Worm (Caenorhabditis elegans) whole organism, early embryonic: ENCODE measurements around the gene glb-31.

Source experiments
- F13C5.2 ChIP-seq: sonication (generic microtip); optimal IDR thresholded peaks from 2 replicates; lab custom pipeline; 2017; ENCODE audit warnings: mild to moderate bottlenecking, missing genetic modification characterization, inconsistent platforms, missing compliant biosample characterization
- ama-1 ChIP-seq: fragments of 150-350 bp; optimal IDR thresholded peaks from 2 replicates; lab custom pipeline; 2014
- ceh-13 ChIP-seq: fragments of 200-800 bp; sonication (Bioruptor generic); optimal IDR thresholded peaks from 2 replicates; lab custom pipeline; 2018; ENCODE audit warnings: mild to moderate bottlenecking, missing genetic modification characterization, missing compliant biosample characterization
- ceh-36 ChIP-seq: sonication (generic microtip); optimal IDR thresholded peaks from 2 replicates; lab custom pipeline; 2016; ENCODE audit warnings: missing genetic modification characterization, inconsistent platforms, missing compliant biosample characterization
- ets-7 ChIP-seq: sonication (generic microtip); optimal IDR thresholded peaks from 2 replicates; lab custom pipeline; 2016; ENCODE audit warnings: missing genotype, missing genetic modification characterization, missing compliant biosample characterization
- flt-1 ChIP-seq: fragments of 200-800 bp; sonication (Bioruptor generic); IDR thresholded peaks from 2 replicates; pipeline ENCODE4 v1.3.6; 2022; ENCODE audit warnings: missing genetic modification characterization, missing compliant biosample characterization
- hmbx-1 ChIP-seq: sonication (generic microtip); optimal IDR thresholded peaks from 2 replicates; lab custom pipeline; 2016; ENCODE audit warnings: mild to moderate bottlenecking, missing genetic modification characterization, missing compliant biosample characterization
- hmg-4 ChIP-seq: fragments of 200-800 bp; sonication (Bioruptor generic); optimal IDR thresholded peaks from 2 replicates; lab custom pipeline; 2018; ENCODE audit warnings: mild to moderate bottlenecking, missing genetic modification characterization, missing compliant biosample characterization
- hnd-1 ChIP-seq: sonication (generic microtip); optimal IDR thresholded peaks from 2 replicates; lab custom pipeline; 2016; ENCODE audit warnings: missing genetic modification characterization, missing compliant biosample characterization
- tbx-11 ChIP-seq: fragments of 200-800 bp; sonication (Bioruptor generic); IDR thresholded peaks from 2 replicates; pipeline ENCODE4 v1.3.6; 2022; ENCODE audit warnings: missing genetic modification characterization, missing compliant biosample characterization
- tbx-37 ChIP-seq: fragments of 200-800 bp; sonication (Bioruptor generic); conservative IDR thresholded peaks from 2 replicates; pipeline ENCODE4 v1.3.6; 2022; ENCODE audit warnings: missing genetic modification reagents, missing genetic modification characterization, missing compliant biosample characterization
- tra-4 ChIP-seq: sonication (generic microtip); optimal IDR thresholded peaks from 2 replicates; lab custom pipeline; 2017; ENCODE audit warnings: missing genetic modification characterization, missing compliant biosample characterization

DNA sequence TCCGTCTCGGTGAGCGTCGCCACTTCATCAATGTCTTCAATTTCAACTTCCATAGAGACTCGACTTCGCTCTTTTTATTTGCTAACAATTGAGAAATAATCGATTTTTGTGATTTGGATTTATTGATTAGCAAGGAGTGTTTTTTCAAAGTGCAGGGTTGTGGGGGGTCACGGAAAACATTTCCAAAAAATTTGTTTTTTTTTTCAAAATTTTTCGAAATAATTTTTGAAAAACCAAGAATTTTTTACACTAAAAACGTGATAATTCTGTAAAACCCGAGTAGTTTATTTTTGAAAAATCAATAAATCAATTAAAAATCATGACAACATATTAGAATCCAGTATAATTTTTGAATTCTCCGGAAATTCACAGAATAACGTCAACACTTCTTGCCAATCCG lies 26.0 kb downstream of the glb-31 start, which contains the start of gene Y57G7A.5:
- TF ChIP-seq ama-1 = no peak
- TF ChIP-seq hnd-1 (tag; lab: Kevin White, UChicago) = no peak
- TF ChIP-seq hmg-4 (GFP tag; lab: Kevin White, UChicago) = no peak
- no peak for TF ChIP-seq flt-1
- no peak for TF ChIP-seq tra-4
- TF ChIP-seq tbx-11 (GFP tag; lab: Robert Waterston, UW) = no peak
- TF ChIP-seq F13C5.2 = no peak
- no peak for TF ChIP-seq hmbx-1 (tag; lab: Kevin White, UChicago)
- no peak for TF ChIP-seq tbx-37
- no peak for TF ChIP-seq ceh-36 (tag; lab: Kevin White, UChicago)
- TF ChIP-seq ets-7 (tag; lab: Kevin White, UChicago) = no peak
- TF ChIP-seq ceh-13 (GFP tag; lab: Kevin White, UChicago) = no peak
